Worm (Caenorhabditis elegans) whole organism, young adult: ENCODE data around the gene srsx-28.

Source experiments
- D2030.7 ChIP-seq: fragments of 200-800 bp; sonication (Bioruptor generic); IDR thresholded peaks from 2 replicates; pipeline ENCODE4 v1.3.6; 2022; ENCODE audit warnings: missing genetic modification reagents, missing genetic modification characterization, missing compliant biosample characterization
- F10E7.11 ChIP-seq: sonication (generic microtip); optimal IDR thresholded peaks from 2 replicates; lab custom pipeline; 2017; ENCODE audit warnings: mild to moderate bottlenecking, missing genetic modification characterization, moderate library complexity, missing compliant biosample characterization
- F37B4.10 ChIP-seq: fragments of 200-800 bp; sonication (Bioruptor generic); IDR thresholded peaks from 2 replicates; pipeline ENCODE4 v1.3.6; 2022; ENCODE audit warnings: missing genetic modification characterization, missing compliant biosample characterization
- F39B2.1 ChIP-seq: fragments of 200-800 bp; sonication (Bioruptor generic); IDR thresholded peaks from 2 replicates; pipeline ENCODE4 v1.3.6; 2022; ENCODE audit warnings: missing genetic modification reagents, missing genetic modification characterization, missing compliant biosample characterization
- F52B5.7 ChIP-seq: sonication (generic microtip); optimal IDR thresholded peaks from 2 replicates; lab custom pipeline; 2016; ENCODE audit warnings: mild to moderate bottlenecking, missing genetic modification characterization, missing compliant biosample characterization
- Y53G8AR.9 ChIP-seq: fragments of 200-800 bp; sonication (Bioruptor generic); conservative IDR thresholded peaks from 2 replicates; pipeline ENCODE4 v1.3.6; 2022; ENCODE audit warnings: missing genetic modification reagents, missing genetic modification characterization, missing compliant biosample characterization
- attf-3 ChIP-seq: fragments of 200-800 bp; sonication (Bioruptor generic); conservative IDR thresholded peaks from 2 replicates; pipeline ENCODE4 v1.3.6; 2022; ENCODE audit warnings: missing genetic modification reagents, missing genetic modification characterization, missing compliant biosample characterization
- attf-6 ChIP-seq: fragments of 200-800 bp; sonication (Bioruptor generic); IDR thresholded peaks from 2 replicates; pipeline ENCODE4 v1.3.6; 2022; ENCODE audit warnings: missing genetic modification reagents, missing genetic modification characterization, missing compliant biosample characterization
- bed-2 ChIP-seq: fragments of 200-800 bp; sonication (Bioruptor generic); IDR thresholded peaks from 2 replicates; pipeline ENCODE4 v1.3.6; 2022; ENCODE audit warnings: missing genetic modification reagents, missing genetic modification characterization, missing compliant biosample characterization
- ceh-58 ChIP-seq: fragments of 200-800 bp; sonication (Bioruptor generic); IDR thresholded peaks from 2 replicates; pipeline ENCODE4 v1.3.6; 2022; ENCODE audit warnings: missing genetic modification characterization, missing compliant biosample characterization
- egrh-3 ChIP-seq: fragments of 200-800 bp; sonication (Bioruptor generic); IDR thresholded peaks from 2 replicates; pipeline ENCODE4 v1.3.6; 2022; ENCODE audit warnings: missing genetic modification reagents, missing genetic modification characterization, missing compliant biosample characterization
- ekl-4 ChIP-seq: fragments of 200-800 bp; sonication (Bioruptor generic); IDR thresholded peaks from 2 replicates; pipeline ENCODE4 v1.3.6; 2022; ENCODE audit warnings: missing genetic modification reagents, missing genetic modification characterization, missing compliant biosample characterization
- hsf-1 ChIP-seq: fragments of 200-800 bp; sonication (Bioruptor generic); IDR thresholded peaks from 2 replicates; pipeline ENCODE4 v1.3.6; 2022; ENCODE audit warnings: missing genetic modification reagents, missing genetic modification characterization, missing compliant biosample characterization
- let-526 ChIP-seq: fragments of 200-800 bp; sonication (Bioruptor generic); IDR thresholded peaks from 2 replicates; pipeline ENCODE4 v1.3.6; 2022; ENCODE audit warnings: missing genetic modification reagents, missing genetic modification characterization, missing compliant biosample characterization
- lin-26 ChIP-seq: fragments of 200-800 bp; sonication (Bioruptor generic); IDR thresholded peaks from 2 replicates; pipeline ENCODE4 v1.3.6; 2022; ENCODE audit warnings: missing genetic modification reagents, missing genetic modification characterization, missing compliant biosample characterization
- lin-35 ChIP-seq, 3 experiments: fragments of 150-350 bp in 2 of 3; sonication (generic microtip) in 1 of 3; optimal IDR thresholded peaks; 2 replicates each; lab custom pipeline; 2014 to 2018; ENCODE audit warnings: missing biosample characterization in 3 of 3, missing genetic modification characterization in 3 of 3, missing genetic modification reagents in 3 of 3
- lin-54 ChIP-seq: fragments of 200-800 bp; sonication (Bioruptor generic); optimal IDR thresholded peaks from 2 replicates; lab custom pipeline; 2018; ENCODE audit warnings: mild to moderate bottlenecking, missing genetic modification characterization, missing compliant biosample characterization
- madf-3 ChIP-seq: fragments of 200-800 bp; sonication (Bioruptor generic); IDR thresholded peaks from 2 replicates; pipeline ENCODE4 v1.3.6; 2022; ENCODE audit warnings: missing genetic modification reagents, missing genetic modification characterization, missing compliant biosample characterization
- madf-6 ChIP-seq: fragments of 200-800 bp; sonication (Bioruptor generic); IDR thresholded peaks from 2 replicates; pipeline ENCODE4 v1.3.6; 2022; ENCODE audit warnings: missing genetic modification reagents, missing genetic modification characterization, missing compliant biosample characterization
- mcd-1 ChIP-seq: fragments of 200-800 bp; sonication (Bioruptor generic); IDR thresholded peaks from 2 replicates; pipeline ENCODE4 v1.3.6; 2022; ENCODE audit warnings: missing genetic modification reagents, missing genetic modification characterization, missing compliant biosample characterization
- nhr-27 ChIP-seq: fragments of 200-800 bp; sonication (Bioruptor generic); optimal IDR thresholded peaks from 2 replicates; lab custom pipeline; 2018; ENCODE audit warnings: mild to moderate bottlenecking, missing genetic modification characterization, moderate library complexity, missing compliant biosample characterization
- nhr-90 ChIP-seq: sonication (generic microtip); optimal IDR thresholded peaks from 2 replicates; lab custom pipeline; 2016; ENCODE audit warnings: missing genotype, mild to moderate bottlenecking, missing genetic modification characterization, missing compliant biosample characterization
- pbrm-1 ChIP-seq: fragments of 200-800 bp; sonication (Bioruptor generic); IDR thresholded peaks from 2 replicates; pipeline ENCODE4 v1.3.6; 2022; ENCODE audit warnings: missing genetic modification reagents, missing genetic modification characterization, missing compliant biosample characterization
- rcor-1 ChIP-seq: fragments of 200-800 bp; sonication (Bioruptor generic); IDR thresholded peaks from 2 replicates; pipeline ENCODE4 v1.3.6; 2022; ENCODE audit warnings: missing genetic modification reagents, missing genetic modification characterization, missing compliant biosample characterization
- rec-8 ChIP-seq, 2 experiments: sonication (generic microtip); optimal IDR thresholded peaks; 2 replicates each; lab custom pipeline; 2016; ENCODE audit warnings: mild to moderate bottlenecking in 2 of 2, missing genetic modification characterization in 2 of 2, missing genetic modification reagents in 2 of 2, missing genotype in 2 of 2, missing biosample characterization in 1 of 2, missing compliant biosample characterization in 1 of 2, moderate library complexity in 1 of 2
- snpc-1.1 ChIP-seq: sonication (generic microtip); optimal IDR thresholded peaks from 2 replicates; lab custom pipeline; 2017; ENCODE audit warnings: missing genetic modification characterization, mild to moderate bottlenecking, missing compliant biosample characterization, antibody characterized with exemption, moderate library complexity, missing genotype, missing genetic modification reagents; ENCODE audit not compliant: insufficient read depth
- snpc-3.4 ChIP-seq: sonication (generic microtip); optimal IDR thresholded peaks from 2 replicates; lab custom pipeline; 2017; ENCODE audit warnings: missing genetic modification characterization, mild to moderate bottlenecking, missing compliant biosample characterization, antibody characterized with exemption, moderate library complexity, missing genotype, missing genetic modification reagents
- ztf-22 ChIP-seq: fragments of 200-800 bp; sonication (Bioruptor generic); optimal IDR thresholded peaks from 2 replicates; lab custom pipeline; 2018; ENCODE audit warnings: mild to moderate bottlenecking, missing genetic modification characterization, moderate library complexity, missing compliant biosample characterization
- ztf-25 ChIP-seq: fragments of 200-800 bp; sonication (Bioruptor generic); IDR thresholded peaks from 2 replicates; pipeline ENCODE4 v1.3.6; 2022; ENCODE audit warnings: missing genetic modification reagents, missing genetic modification characterization, missing compliant biosample characterization
- ztf-3 ChIP-seq: fragments of 200-800 bp; sonication (Bioruptor generic); optimal IDR thresholded peaks from 2 replicates; lab custom pipeline; 2018; ENCODE audit warnings: mild to moderate bottlenecking, missing genetic modification characterization, missing compliant biosample characterization
- ztf-6 ChIP-seq: fragments of 200-800 bp; sonication (Bioruptor generic); IDR thresholded peaks from 2 replicates; pipeline ENCODE4 v1.3.6; 2022; ENCODE audit warnings: missing genetic modification reagents, missing genetic modification characterization, missing compliant biosample characterization

Gene srsx-28

ce11 chrV:10136644-10137043, 15.7 kb upstream of the srsx-28 start:
- TF ChIP-seq egrh-3 (GFP tag; lab: Robert Waterston, UW), result peak; percentile 99

DNA sequence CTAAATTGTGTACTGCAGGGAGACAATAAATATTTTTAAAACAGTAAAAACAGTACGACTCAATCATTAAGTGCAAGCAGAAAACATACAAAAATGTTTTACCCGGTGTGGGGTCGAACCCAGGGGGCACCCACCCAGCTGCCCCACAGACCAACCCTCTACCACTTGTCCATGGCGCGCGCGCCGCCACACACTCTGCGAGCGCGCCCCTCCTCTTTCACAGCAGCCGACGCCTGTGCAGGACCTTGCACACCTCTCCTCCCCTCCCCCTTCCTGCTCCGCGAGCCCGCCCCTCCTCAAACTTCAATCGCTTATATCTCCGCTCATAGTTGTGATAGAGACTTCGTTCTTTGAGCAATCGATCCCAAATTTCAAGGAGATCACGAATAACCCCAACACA, 13.8 kb upstream of the srsx-28 start:
- TF ChIP-seq pbrm-1 (GFP tag; lab: Robert Waterston, UW) (peak; percentile 92), ekl-4 (GFP tag; lab: Robert Waterston, UW) (0 out of 2 replicates have a peak, but pooled peaks have one; percentile 59), madf-6 (GFP tag; lab: Robert Waterston, UW) (peak; percentile 55; the same call in 1 of the 2 replicates), Y53G8AR.9 (GFP tag; lab: Robert Waterston, UW) (0 out of 2 replicates have a peak, but pooled peaks have one; percentile 38), egrh-3 (GFP tag; lab: Robert Waterston, UW) (peak; percentile 99), D2030.7 (GFP tag; lab: Robert Waterston, UW) (peak; percentile 51), lin-26 (GFP tag; lab: Robert Waterston, UW) (peak; percentile 99), madf-3 (GFP tag; lab: Robert Waterston, UW) (peak; percentile 88), mcd-1 (0 out of 2 replicates have a peak, but pooled peaks have one; percentile 33), hsf-1 (GFP tag; lab: Robert Waterston, UW) (peak; percentile 41; the same call in 1 of the 2 replicates), rcor-1 (peak; percentile 63), F39B2.1 (GFP tag; lab: Robert Waterston, UW) (0 out of 2 replicates have a peak, but pooled peaks have one; percentile 37), attf-6 (GFP tag; lab: Robert Waterston, UW) (peak; percentile 71)

DNA sequence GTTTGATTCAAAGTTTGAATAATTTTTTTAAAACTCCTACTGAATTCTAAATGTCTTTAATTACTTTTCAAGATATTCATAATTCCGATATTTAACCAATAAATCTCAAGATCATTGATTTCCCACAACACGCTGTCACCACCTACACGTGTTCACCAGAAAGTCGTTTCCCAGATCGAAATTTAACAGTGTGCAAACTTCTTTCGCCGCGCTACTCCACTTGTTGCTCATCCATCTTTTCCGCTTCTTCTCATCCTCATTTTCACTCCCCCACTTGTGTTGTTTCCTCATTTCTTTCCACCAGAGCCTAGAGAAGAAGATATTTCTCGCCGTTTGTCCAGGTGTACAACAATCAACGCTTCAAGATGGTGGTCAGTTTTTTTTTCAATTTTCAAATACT, 6.7 kb upstream of the srsx-28 start, which contains the start of gene C51E3.9:
C51E3.9 (plus strand) TSS at position 301 of the 400 bp plus-strand sequence.
- TF ChIP-seq lin-35 (GFP tag; optimal IDR thresholded peaks at IDR 0.05; lab: Kevin White, UChicago) (no peak), ztf-3 (no peak), rcor-1 (no peak), nhr-90 (no peak), ztf-6 (no peak), F10E7.11 (tag; lab: Kevin White, UChicago) (no peak), nhr-27 (tag; lab: Kevin White, UChicago) (no peak), rec-8 (tag; optimal IDR thresholded peaks at IDR 0.05; lab: Kevin White, UChicago) (no peak), bed-2 (no peak)

DNA sequence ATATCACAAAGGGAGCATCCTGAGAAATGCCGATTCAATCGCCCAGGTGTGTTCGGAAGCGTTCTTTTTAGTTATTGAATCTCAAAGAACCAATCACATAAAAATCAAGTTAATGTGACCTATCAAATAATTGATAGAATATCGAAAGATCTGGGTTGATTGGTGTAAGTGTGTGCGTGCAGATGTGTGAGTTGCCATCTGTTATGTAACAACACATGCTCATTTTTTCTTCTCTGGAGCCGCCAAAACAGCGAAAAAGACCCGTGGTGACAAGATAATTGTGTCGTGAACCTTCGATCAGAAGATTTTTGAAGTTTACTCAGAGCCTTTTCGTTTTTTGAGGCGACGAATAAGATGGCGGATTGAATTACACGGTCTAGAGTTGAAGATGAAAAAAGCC, 5.6 kb upstream of the srsx-28 start:
- TF ChIP-seq snpc-3.4 (tag; lab: Kevin White, UChicago) (no peak), F10E7.11 (tag; lab: Kevin White, UChicago) (no peak), madf-6 (GFP tag; lab: Robert Waterston, UW) (no peak), ceh-58 (GFP tag; lab: Robert Waterston, UW) (no peak), ztf-6 (no peak)

DNA sequence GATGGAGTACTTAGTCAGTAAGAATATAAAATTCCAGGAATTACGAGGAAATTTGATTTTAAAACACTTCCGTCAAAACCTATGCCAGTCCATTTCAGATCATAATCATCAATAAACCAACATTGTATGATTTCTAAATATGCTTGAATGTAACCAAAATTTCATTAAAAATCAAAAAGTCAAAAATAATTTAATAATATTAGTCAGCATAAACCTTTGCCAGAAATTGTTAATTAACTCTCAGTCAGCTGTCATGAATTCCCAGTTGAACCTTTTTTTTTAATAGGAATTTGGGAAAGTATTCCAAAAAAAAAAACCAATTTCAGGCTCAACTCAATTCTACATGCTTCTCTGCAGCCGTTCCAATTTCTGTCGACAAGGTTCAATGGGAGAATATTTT, 4.0 kb upstream of the srsx-28 start, which contains the start of gene srsx-26:
srsx-26 (plus strand) TSS at position 301 of the 400 bp plus-strand sequence.
- TF ChIP-seq F10E7.11 (tag; lab: Kevin White, UChicago) (no peak), F52B5.7 (tag; lab: Kevin White, UChicago) (no peak), ztf-22 (GFP tag; lab: Kevin White, UChicago) (no peak), snpc-1.1 (no peak), let-526 (GFP tag; lab: Robert Waterston, UW) (no peak), attf-3 (GFP tag; lab: Robert Waterston, UW) (no peak), lin-54 (GFP tag; lab: Kevin White, UChicago) (no peak), ztf-25 (GFP tag; lab: Robert Waterston, UW) (no peak), lin-35 (GFP tag; optimal IDR thresholded peaks at IDR 0.05; lab: Kevin White, UChicago) (no peak), F37B4.10 (GFP tag; lab: Robert Waterston, UW) (no peak)
